Worm (Caenorhabditis elegans) whole organism, L1 larva: ENCODE results near the gene T05H4.15.

ENCODE experiments used
- aly-2 ChIP-seq: fragments of 150-350 bp; optimal IDR thresholded peaks from 2 replicates; lab custom pipeline; 2014; ENCODE audit warnings: missing biosample characterization, missing genetic modification characterization
- ama-1 ChIP-seq: fragments of 150-350 bp; optimal IDR thresholded peaks from 2 replicates; lab custom pipeline; 2014
- ceh-82 ChIP-seq, 3 experiments: fragments of 150-350 bp in 1 of 3; sonication (generic microtip) in 2 of 3; optimal IDR thresholded peaks; 2 replicates each; lab custom pipeline; 2014 to 2017; ENCODE audit warnings: missing biosample characterization in 3 of 3, missing genetic modification characterization in 3 of 3
- egl-27 ChIP-seq, 2 experiments: fragments of 150-350 bp in 1 of 2; sonication (generic microtip); optimal IDR thresholded peaks; 3 replicates each; lab custom pipeline; 2017 to 2018; ENCODE audit warnings: missing biosample characterization in 2 of 2, missing genetic modification characterization in 2 of 2, missing genetic modification reagents in 2 of 2
- elt-3 ChIP-seq, 6 experiments: fragments of 150-350 bp in 1 of 6; sonication (generic microtip); optimal IDR thresholded peaks; 2 replicates each; lab custom pipeline; 2017 to 2018; ENCODE audit warnings: missing biosample characterization in 6 of 6, missing genetic modification characterization in 6 of 6, inconsistent platforms in 1 of 6
- jun-1 ChIP-seq: fragments of 150-350 bp; optimal IDR thresholded peaks from 2 replicates; lab custom pipeline; 2014; ENCODE audit warnings: missing biosample characterization, missing genetic modification reagents, missing genetic modification characterization
- mdl-1 ChIP-seq, 2 experiments: fragments of 150-350 bp; optimal IDR thresholded peaks; 2 replicates each; lab custom pipeline; 2014 to 2017; ENCODE audit warnings: missing biosample characterization in 2 of 2, missing genetic modification characterization in 2 of 2, inconsistent platforms in 1 of 2
- nhr-11 ChIP-seq: fragments of 150-350 bp; optimal IDR thresholded peaks from 2 replicates; lab custom pipeline; 2014; ENCODE audit warnings: missing biosample characterization, missing genetic modification characterization
- nhr-76 ChIP-seq: sonication (generic microtip); optimal IDR thresholded peaks from 2 replicates; lab custom pipeline; 2017; ENCODE audit warnings: missing biosample characterization, missing genetic modification characterization
- sox-4 ChIP-seq: sonication (generic microtip); optimal IDR thresholded peaks from 2 replicates; lab custom pipeline; 2016; ENCODE audit warnings: missing genetic modification characterization, missing compliant biosample characterization
- vab-15 ChIP-seq: sonication (generic microtip); optimal IDR thresholded peaks from 2 replicates; lab custom pipeline; 2017; ENCODE audit warnings: missing genotype, mild to moderate bottlenecking, missing genetic modification characterization, missing compliant biosample characterization

DNA sequence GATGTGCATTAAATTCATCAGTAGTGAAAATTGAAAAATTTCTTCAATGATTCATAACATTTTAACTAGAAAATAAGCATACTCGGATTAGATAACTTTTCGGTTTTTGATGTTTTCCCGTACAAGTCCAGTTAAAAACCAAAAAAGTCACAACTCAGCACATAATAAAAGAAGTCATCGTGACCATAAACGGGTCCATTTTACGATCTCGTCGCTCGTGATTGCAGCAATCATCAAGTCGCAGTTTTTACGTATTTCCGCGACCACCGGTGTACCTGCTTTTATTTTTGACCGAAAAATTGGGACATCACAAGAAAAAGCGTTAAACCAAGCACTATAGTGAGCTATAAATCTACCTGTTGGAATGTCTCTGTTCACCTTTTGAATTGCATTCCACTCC lies 19.7 kb upstream of the T05H4.15 start:
- TF ChIP-seq sox-4 (tag; lab: Kevin White, UChicago) (no peak), vab-15 (no peak), mdl-1 (tag; optimal IDR thresholded peaks at IDR 0.05; lab: Kevin White, UChicago) (no peak), ceh-82 (tag; optimal IDR thresholded peaks at IDR 0.05; lab: Kevin White, UChicago) (no peak), nhr-76 (no peak), nhr-11 (tag; lab: Kevin White, UChicago) (no peak), ama-1 (lab: Kevin White, UChicago) (no peak), aly-2 (no peak), egl-27 (tag; optimal IDR thresholded peaks at IDR 0.05; lab: Kevin White, UChicago) (no peak), elt-3 (tag; optimal IDR thresholded peaks at IDR 0.05; lab: Kevin White, UChicago) (no peak), jun-1 (tag; lab: Kevin White, UChicago) (no peak)
